Worm (Caenorhabditis elegans) whole organism, L4 larva: ENCODE data around the gene C35C5.9.

Experiments
- F26F4.8 ChIP-seq: fragments of 200-800 bp; sonication (Bioruptor generic); conservative IDR thresholded peaks from 2 replicates; pipeline ENCODE4 v1.3.6; 2022; ENCODE audit warnings: missing genetic modification characterization, missing compliant biosample characterization
- F49E8.2 ChIP-seq: sonication (generic microtip); optimal IDR thresholded peaks from 2 replicates; lab custom pipeline; 2016; ENCODE audit warnings: missing compliant biosample characterization, mild to moderate bottlenecking, missing genetic modification characterization, borderline replicate concordance
- Y5F2A.4 ChIP-seq: fragments of 200-800 bp; sonication (Bioruptor generic); optimal IDR thresholded peaks from 2 replicates; lab custom pipeline; 2018; ENCODE audit warnings: mild to moderate bottlenecking, missing genetic modification characterization, missing compliant biosample characterization
- aha-1 ChIP-seq: fragments of 150-350 bp; peaks from one replicate; lab custom pipeline; 2014; ENCODE audit warnings: missing biosample characterization, missing genetic modification characterization
- aly-2 ChIP-seq: sonication (generic microtip); optimal IDR thresholded peaks from 2 replicates; lab custom pipeline; 2018; ENCODE audit warnings: missing biosample characterization, missing genetic modification characterization
- ceh-20 ChIP-seq: fragments of 200-800 bp; sonication (Bioruptor generic); IDR thresholded peaks from 2 replicates; pipeline ENCODE4 v1.3.6; 2022; ENCODE audit warnings: missing genetic modification reagents, missing genetic modification characterization, missing compliant biosample characterization
- ctbp-1 ChIP-seq: fragments of 200-800 bp; sonication (Bioruptor generic); IDR thresholded peaks from 2 replicates; pipeline ENCODE4 v1.3.6; 2022; ENCODE audit warnings: missing genetic modification reagents, missing genetic modification characterization, missing compliant biosample characterization
- daf-16 ChIP-seq, 3 experiments: sonication (generic microtip); optimal IDR thresholded peaks; 2 replicates each; lab custom pipeline; 2016 to 2017; ENCODE audit warnings: missing genetic modification characterization in 3 of 3, missing genetic modification reagents in 3 of 3, mild to moderate bottlenecking in 2 of 3, missing compliant biosample characterization in 2 of 3, missing biosample characterization in 1 of 3, moderate library complexity in 1 of 3
- daf-19 ChIP-seq: fragments of 200-800 bp; sonication (Bioruptor generic); conservative IDR thresholded peaks from 2 replicates; pipeline ENCODE4 v1.3.6; 2022; ENCODE audit warnings: missing genetic modification characterization, missing compliant biosample characterization
- dmd-6 ChIP-seq: fragments of 200-800 bp; sonication (Bioruptor generic); IDR thresholded peaks from 2 replicates; pipeline ENCODE4 v1.3.6; 2022; ENCODE audit warnings: missing genetic modification reagents, missing genetic modification characterization, missing compliant biosample characterization
- dve-1 ChIP-seq: sonication (generic microtip); optimal IDR thresholded peaks from 2 replicates; lab custom pipeline; 2017; ENCODE audit warnings: antibody characterized with exemption, mild to moderate bottlenecking, missing genetic modification characterization, missing compliant biosample characterization; ENCODE audit not compliant: insufficient read depth
- hlh-11 ChIP-seq: fragments of 200-800 bp; sonication (Bioruptor generic); optimal IDR thresholded peaks from 2 replicates; lab custom pipeline; 2018; ENCODE audit warnings: mild to moderate bottlenecking, missing genetic modification characterization, missing compliant biosample characterization
- hlh-30 ChIP-seq: sonication (generic microtip); optimal IDR thresholded peaks from 2 replicates; lab custom pipeline; 2017; ENCODE audit warnings: antibody characterized with exemption, mild to moderate bottlenecking, missing genetic modification characterization, missing compliant biosample characterization; ENCODE audit not compliant: insufficient read depth
- jun-1 ChIP-seq: fragments of 150-350 bp; optimal IDR thresholded peaks from 2 replicates; lab custom pipeline; 2014; ENCODE audit warnings: missing biosample characterization, missing genetic modification reagents, missing genetic modification characterization
- lim-7 ChIP-seq: fragments of 200-800 bp; sonication (Bioruptor generic); IDR thresholded peaks from 2 replicates; pipeline ENCODE4 v1.3.6; 2022; ENCODE audit warnings: missing genetic modification characterization, missing compliant biosample characterization
- lin-1 ChIP-seq: fragments of 200-800 bp; sonication (Bioruptor generic); IDR thresholded peaks from 2 replicates; pipeline ENCODE4 v1.3.6; 2022; ENCODE audit warnings: missing genetic modification reagents, missing genetic modification characterization, missing compliant biosample characterization
- lin-29 ChIP-seq: fragments of 200-800 bp; sonication (Bioruptor generic); IDR thresholded peaks from 2 replicates; pipeline ENCODE4 v1.3.6; 2022; ENCODE audit warnings: missing genetic modification reagents, missing genetic modification characterization, missing compliant biosample characterization
- lin-38 ChIP-seq: fragments of 200-800 bp; sonication (Bioruptor generic); IDR thresholded peaks from 2 replicates; pipeline ENCODE4 v1.3.6; 2022; ENCODE audit warnings: missing genetic modification reagents, missing genetic modification characterization, missing compliant biosample characterization
- lir-3 ChIP-seq: sonication (generic microtip); optimal IDR thresholded peaks from 2 replicates; lab custom pipeline; 2016; ENCODE audit warnings: mild to moderate bottlenecking, missing genetic modification characterization, missing compliant biosample characterization
- lsy-2 ChIP-seq, 2 experiments: fragments of 150-350 bp in 1 of 2; sonication (generic microtip) in 1 of 2; optimal IDR thresholded peaks; 2 replicates each; lab custom pipeline; 2014 to 2017; ENCODE audit warnings: missing biosample characterization in 2 of 2, missing genetic modification characterization in 2 of 2
- madf-9 ChIP-seq: fragments of 200-800 bp; sonication (Bioruptor generic); conservative IDR thresholded peaks from 2 replicates; pipeline ENCODE4 v1.3.6; 2022; ENCODE audit warnings: missing genetic modification reagents, missing genetic modification characterization, missing compliant biosample characterization
- mdl-1 ChIP-seq, 2 experiments: fragments of 150-350 bp in 1 of 2; sonication (generic microtip) in 1 of 2; optimal IDR thresholded peaks; 2 replicates each; lab custom pipeline; 2014 to 2017; ENCODE audit warnings: missing biosample characterization in 2 of 2, missing genetic modification characterization in 2 of 2
- mep-1 ChIP-seq: fragments of 150-350 bp; sonication (generic microtip); optimal IDR thresholded peaks from 3 replicates; lab custom pipeline; 2014; ENCODE audit warnings: missing biosample characterization, missing genetic modification characterization
- mxl-3 ChIP-seq: fragments of 200-800 bp; sonication (Bioruptor generic); optimal IDR thresholded peaks from 2 replicates; lab custom pipeline; 2018; ENCODE audit warnings: mild to moderate bottlenecking, missing genetic modification characterization, missing compliant biosample characterization
- nhr-10 ChIP-seq: fragments of 150-350 bp; optimal IDR thresholded peaks from 2 replicates; lab custom pipeline; 2014; ENCODE audit warnings: missing biosample characterization, missing genetic modification characterization
- nhr-102 ChIP-seq: sonication (generic microtip); optimal IDR thresholded peaks from 2 replicates; lab custom pipeline; 2016; ENCODE audit warnings: mild to moderate bottlenecking, missing genetic modification characterization, moderate library complexity, missing compliant biosample characterization
- nhr-111 ChIP-seq: fragments of 200-800 bp; sonication (Bioruptor generic); optimal IDR thresholded peaks from 2 replicates; lab custom pipeline; 2018; ENCODE audit warnings: mild to moderate bottlenecking, missing genetic modification characterization, missing compliant biosample characterization
- nhr-237 ChIP-seq: sonication (generic microtip); optimal IDR thresholded peaks from 2 replicates; lab custom pipeline; 2017; ENCODE audit warnings: missing biosample characterization, missing genetic modification characterization
- nhr-25 ChIP-seq: sonication (generic microtip); optimal IDR thresholded peaks from 2 replicates; lab custom pipeline; 2017; ENCODE audit warnings: missing genetic modification characterization, mild to moderate bottlenecking, missing compliant biosample characterization, antibody characterized with exemption, moderate library complexity, borderline replicate concordance; ENCODE audit not compliant: insufficient read depth
- nhr-28 ChIP-seq: fragments of 150-350 bp; optimal IDR thresholded peaks from 2 replicates; lab custom pipeline; 2014; ENCODE audit warnings: missing biosample characterization, missing genetic modification characterization
- nhr-48 ChIP-seq: sonication (generic microtip); optimal IDR thresholded peaks from 2 replicates; lab custom pipeline; 2016; ENCODE audit warnings: mild to moderate bottlenecking, missing genetic modification characterization, missing compliant biosample characterization
- nhr-76 ChIP-seq: fragments of 150-350 bp; optimal IDR thresholded peaks from 2 replicates; lab custom pipeline; 2014; ENCODE audit warnings: missing biosample characterization, missing genetic modification characterization
- nhr-77 ChIP-seq: fragments of 150-350 bp; optimal IDR thresholded peaks from 2 replicates; lab custom pipeline; 2014; ENCODE audit warnings: missing biosample characterization, missing genetic modification characterization
- php-3 ChIP-seq: fragments of 200-800 bp; sonication (Bioruptor generic); IDR thresholded peaks from 2 replicates; pipeline ENCODE4 v1.3.6; 2022; ENCODE audit warnings: missing genetic modification reagents, missing genetic modification characterization, missing compliant biosample characterization
- pqm-1 ChIP-seq: sonication (generic microtip); optimal IDR thresholded peaks from 2 replicates; lab custom pipeline; 2017; ENCODE audit warnings: missing biosample characterization, missing genetic modification characterization
- saeg-2 ChIP-seq: fragments of 200-800 bp; sonication (Bioruptor generic); IDR thresholded peaks from 2 replicates; pipeline ENCODE4 v1.3.6; 2022; ENCODE audit warnings: missing genetic modification reagents, missing genetic modification characterization, missing compliant biosample characterization
- skn-1 ChIP-seq: fragments of 150-350 bp; optimal IDR thresholded peaks from 2 replicates; lab custom pipeline; 2014; ENCODE audit warnings: missing biosample characterization, missing genetic modification characterization
- snpc-4 ChIP-seq: fragments of 150-350 bp; optimal IDR thresholded peaks from 2 replicates; lab custom pipeline; 2014; ENCODE audit warnings: missing biosample characterization, missing genetic modification characterization
- tag-97 ChIP-seq: fragments of 200-800 bp; sonication (Bioruptor generic); IDR thresholded peaks from 2 replicates; pipeline ENCODE4 v1.3.6; 2022; ENCODE audit warnings: missing genetic modification characterization, missing compliant biosample characterization
- tra-1 ChIP-seq: fragments of 200-800 bp; sonication (Bioruptor generic); IDR thresholded peaks from 2 replicates; pipeline ENCODE4 v1.3.6; 2022; ENCODE audit warnings: missing genetic modification reagents, missing genetic modification characterization, missing compliant biosample characterization
- unc-130 ChIP-seq: sonication (generic microtip); optimal IDR thresholded peaks from 2 replicates; lab custom pipeline; 2016; ENCODE audit warnings: missing genetic modification reagents, missing genetic modification characterization, missing compliant biosample characterization
- unc-62 ChIP-seq, 3 experiments: fragments of 150-350 bp in 1 of 3; sonication (generic microtip); optimal IDR thresholded peaks in 2 of 3; peaks in 1 of 3; 1 replicate in 1 of 3; 2 replicates in 2 of 3; lab custom pipeline; 2014 to 2017; ENCODE audit warnings: missing biosample characterization in 3 of 3, missing genetic modification characterization in 3 of 3, missing genetic modification reagents in 3 of 3, missing genotype in 1 of 3
- zfp-2 ChIP-seq: sonication (generic microtip); optimal IDR thresholded peaks from 2 replicates; lab custom pipeline; 2016; ENCODE audit warnings: mild to moderate bottlenecking, missing genetic modification characterization, missing compliant biosample characterization
- zip-2 ChIP-seq: fragments of 150-350 bp; optimal IDR thresholded peaks from 2 replicates; lab custom pipeline; 2014; ENCODE audit warnings: missing biosample characterization, missing genetic modification characterization
- ztf-11 ChIP-seq: fragments of 150-350 bp; optimal IDR thresholded peaks from 2 replicates; lab custom pipeline; 2014; ENCODE audit warnings: missing biosample characterization, missing genetic modification characterization

The C35C5.9 gene

ce11 chrX:11515381-11515780 is 21.0 kb upstream of the C35C5.9 start:
- TF ChIP-seq nhr-25 (tag; lab: Kevin White, UChicago): no peak
- TF ChIP-seq nhr-102 (tag; lab: Kevin White, UChicago): peak; percentile 74
- peak; percentile 93 for TF ChIP-seq dmd-6 (GFP tag; lab: Robert Waterston, UW)
- TF ChIP-seq nhr-48 (tag; lab: Kevin White, UChicago): peak; percentile 54
- TF ChIP-seq mxl-3 (GFP tag; lab: Kevin White, UChicago): peak; percentile 57
- peak; percentile 39 for TF ChIP-seq mep-1 (tag; lab: Kevin White, UChicago)
- TF ChIP-seq lin-38 (GFP tag; lab: Robert Waterston, UW): 0 out of 2 replicates have a peak, but pooled peaks have one; percentile 22
- peak; percentile 87 for TF ChIP-seq dve-1
- peak; percentile 61; the same call in 1 of the 2 replicates for TF ChIP-seq ceh-20 (GFP tag; lab: Robert Waterston, UW)
- no peak for TF ChIP-seq Y5F2A.4 (GFP tag; lab: Kevin White, UChicago)
- TF ChIP-seq mdl-1 (tag; optimal IDR thresholded peaks at IDR 0.05; lab: Kevin White, UChicago): peak in 1 of 2 experiments; percentile 48
- 0 out of 2 replicates have a peak, but pooled peaks have one; percentile 43 for TF ChIP-seq tag-97 (GFP tag; lab: Robert Waterston, UW)
- TF ChIP-seq snpc-4: no peak
- no peak for TF ChIP-seq daf-16 (GFP tag; optimal IDR thresholded peaks at IDR 0.05; lab: Kevin White, UChicago)
- TF ChIP-seq daf-16 (tag; optimal IDR thresholded peaks at IDR 0.05; lab: Kevin White, UChicago): peak; percentile 95
- peak in 1 of 2 experiments; percentile 30 for TF ChIP-seq lsy-2 (tag; optimal IDR thresholded peaks at IDR 0.05; lab: Kevin White, UChicago)
- TF ChIP-seq hlh-30: peak; percentile 34
- TF ChIP-seq tra-1 (GFP tag; lab: Robert Waterston, UW): peak; percentile 69
- peak; percentile 69 for TF ChIP-seq nhr-10
- TF ChIP-seq skn-1: no peak
- no peak for TF ChIP-seq ztf-11 (tag; lab: Kevin White, UChicago)
- TF ChIP-seq lir-3: no peak
- no peak for TF ChIP-seq F49E8.2
- TF ChIP-seq php-3 (GFP tag; lab: Robert Waterston, UW): peak; percentile 91
- TF ChIP-seq jun-1 (tag; lab: Kevin White, UChicago): peak; percentile 29
- TF ChIP-seq pqm-1: peak; percentile 94
- no peak for TF ChIP-seq lin-29 (GFP tag; lab: Robert Waterston, UW)
- TF ChIP-seq nhr-28: peak; percentile 94
- peak; percentile 78 for TF ChIP-seq nhr-77
- peak; percentile 92 for TF ChIP-seq hlh-11 (tag; lab: Kevin White, UChicago)
- TF ChIP-seq unc-130 (GFP tag; lab: Kevin White, UChicago): no peak
- TF ChIP-seq aha-1 (tag; lab: Kevin White, UChicago): peak; percentile 47
- 0 out of 2 replicates have a peak, but pooled peaks have one; percentile 15 for TF ChIP-seq madf-9 (GFP tag; lab: Robert Waterston, UW)
- TF ChIP-seq lin-1 (GFP tag; lab: Robert Waterston, UW): peak; percentile 68; the same call in 1 of the 2 replicates

- TF ChIP-seq nhr-102 (tag; lab: Kevin White, UChicago) (no peak), unc-62 (GFP tag; optimal IDR thresholded peaks at IDR 0.05 in 1 of 2; lab: Kevin White, UChicago) (peak in 1 of 2 experiments; percentile 90), unc-62 (tag; optimal IDR thresholded peaks at IDR 0.05; lab: Kevin White, UChicago) (no peak)
These were observed 18.9 kb upstream of the C35C5.9 start for ce11 chrX:11517433-11517832.

ce11 chrX:11518415-11518814 is 18.0 kb upstream of the C35C5.9 start:
- TF ChIP-seq mep-1 (tag; lab: Kevin White, UChicago): no peak
- no peak for TF ChIP-seq nhr-76 (tag; lab: Kevin White, UChicago)
- TF ChIP-seq ctbp-1 (GFP tag; lab: Robert Waterston, UW): no peak
- TF ChIP-seq nhr-28: peak; percentile 62
- TF ChIP-seq saeg-2 (GFP tag; lab: Robert Waterston, UW): no peak
- TF ChIP-seq lir-3: no peak
- TF ChIP-seq lsy-2 (tag; optimal IDR thresholded peaks at IDR 0.05; lab: Kevin White, UChicago): no peak
- TF ChIP-seq F26F4.8 (GFP tag; lab: Robert Waterston, UW): no peak
- TF ChIP-seq daf-19: no peak
- TF ChIP-seq lin-38 (GFP tag; lab: Robert Waterston, UW): no peak
- no peak for TF ChIP-seq zip-2 (tag; lab: Kevin White, UChicago)
- no peak for TF ChIP-seq mdl-1 (tag; optimal IDR thresholded peaks at IDR 0.05; lab: Kevin White, UChicago)
- TF ChIP-seq tra-1 (GFP tag; lab: Robert Waterston, UW): no peak
- TF ChIP-seq nhr-25 (tag; lab: Kevin White, UChicago): no peak
- TF ChIP-seq hlh-30: no peak
- TF ChIP-seq daf-16 (GFP tag; optimal IDR thresholded peaks at IDR 0.05; lab: Kevin White, UChicago): no peak
- peak; percentile 40 for TF ChIP-seq daf-16 (tag; optimal IDR thresholded peaks at IDR 0.05; lab: Kevin White, UChicago)
- TF ChIP-seq dve-1: peak; percentile 15
- no peak for TF ChIP-seq zfp-2 (tag; lab: Kevin White, UChicago)
- TF ChIP-seq nhr-237: no peak
- TF ChIP-seq nhr-111 (GFP tag; lab: Kevin White, UChicago): no peak
- no peak for TF ChIP-seq aly-2
- TF ChIP-seq hlh-11 (tag; lab: Kevin White, UChicago): peak; percentile 21
- peak; percentile 42 for TF ChIP-seq pqm-1
- TF ChIP-seq lim-7 (GFP tag; lab: Robert Waterston, UW): no peak
- peak; percentile 45 for TF ChIP-seq nhr-77
